Fruit fly (Drosophila melanogaster) whole organism: ENCODE data around the gene CG15865.

Source experiments
- CG8478 ChIP-seq: fragments of >200 bp; optimal IDR thresholded peaks from 2 replicates; lab custom pipeline; 2018; ENCODE audit warnings: inconsistent platforms
- Dll ChIP-seq: fragments of >200 bp; optimal IDR thresholded peaks from 2 replicates; lab custom pipeline; 2017
- EcR ChIP-seq, 2 experiments: fragments of >200 bp; optimal IDR thresholded peaks; 2 replicates each; lab custom pipeline; 2017; ENCODE audit warnings: missing biosample characterization in 2 of 2, missing genetic modification characterization in 2 of 2, missing genetic modification reagents in 2 of 2
- pan ChIP-seq: fragments of >200 bp; optimal IDR thresholded peaks from 2 replicates; lab custom pipeline; 2017
- psq ChIP-seq: fragments of >200 bp; optimal IDR thresholded peaks from 2 replicates; lab custom pipeline; 2017
- usp ChIP-seq: fragments of >200 bp; optimal IDR thresholded peaks from 2 replicates; lab custom pipeline; 2017; ENCODE audit warnings: missing biosample characterization, missing genetic modification characterization, mixed read lengths

CG15865 gene

DNA sequence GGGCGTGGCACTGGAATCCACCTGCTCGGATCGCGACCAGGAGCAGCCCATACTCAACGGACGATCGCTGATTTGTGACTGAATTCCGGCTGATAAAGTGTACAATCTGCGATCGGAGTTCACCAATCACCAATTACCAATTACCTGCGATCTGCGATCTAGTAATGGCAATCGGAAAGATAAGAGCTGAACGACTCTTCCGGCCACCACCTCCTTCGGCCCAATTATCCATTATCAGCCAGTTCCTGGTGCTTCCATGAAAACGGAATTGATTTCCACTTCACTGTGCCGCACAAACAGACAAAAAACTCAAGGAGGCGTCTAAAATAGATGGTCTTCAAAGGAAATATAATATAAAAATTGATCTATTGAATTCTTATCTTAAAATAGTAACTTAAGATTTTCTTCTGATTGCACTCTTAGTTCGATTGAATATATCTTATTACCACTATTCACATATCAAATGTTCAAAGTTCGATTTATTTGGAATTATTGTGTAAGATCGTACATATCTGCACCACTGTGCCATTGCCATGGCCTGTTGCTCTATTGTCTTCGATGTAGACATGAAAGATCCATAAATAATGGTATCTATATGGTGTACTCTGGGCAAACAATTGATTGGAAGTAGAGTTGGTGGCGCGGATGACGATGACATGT is at the start of gene CG15865:
CG15865 (minus strand) TSS at position 51 of the 660 bp plus-strand sequence.
- no peak for TF ChIP-seq Dll
- no peak for TF ChIP-seq psq (lab: Kevin White, UChicago)
- TF ChIP-seq EcR (GFP tag; optimal IDR thresholded peaks at IDR 0.05; lab: Kevin White, UChicago): no peak
- no peak for TF ChIP-seq usp (GFP tag; lab: Kevin White, UChicago)
- TF ChIP-seq pan: no peak
- no peak for TF ChIP-seq CG8478

- TF ChIP-seq pan: no peak
- no peak for TF ChIP-seq psq (lab: Kevin White, UChicago)
- no peak for TF ChIP-seq usp (GFP tag; lab: Kevin White, UChicago)
- no peak for TF ChIP-seq CG8478
- TF ChIP-seq EcR (GFP tag; optimal IDR thresholded peaks at IDR 0.05; lab: Kevin White, UChicago): no peak
- no peak for TF ChIP-seq Dll
Observed at dm6 chrX:16711003-16711402, 46.7 kb upstream of the CG15865 start, which contains the start of gene CG13008. Gene CG13008, plus strand, starts transcription at chrX:16711303.

DNA sequence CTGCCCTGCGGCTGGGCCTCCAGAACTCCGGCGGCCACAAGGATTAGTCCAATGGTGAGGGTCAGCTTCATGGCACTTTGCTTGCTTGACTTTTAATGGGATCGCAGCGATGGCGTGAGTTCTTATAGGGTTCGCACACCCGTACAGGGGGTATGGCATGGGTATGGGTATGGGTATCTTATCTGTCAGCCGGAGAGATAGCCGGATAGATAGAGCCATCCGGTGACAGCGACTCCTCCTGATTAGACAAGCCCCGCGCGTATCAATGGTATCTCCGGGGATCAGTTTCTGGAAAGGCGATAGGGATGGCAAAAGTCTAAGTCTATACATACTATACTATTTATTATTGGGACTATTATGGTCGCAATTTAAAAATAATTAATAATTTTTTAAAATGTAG is 42.5 kb upstream of the CG15865 start, which contains the start of gene CG9672:
CG9672 (minus strand) TSS at position 101 of the 400 bp plus-strand sequence.
- no peak for TF ChIP-seq pan
- TF ChIP-seq psq (lab: Kevin White, UChicago): no peak
- TF ChIP-seq CG8478: no peak
- TF ChIP-seq EcR (GFP tag; optimal IDR thresholded peaks at IDR 0.05; lab: Kevin White, UChicago): no peak
- TF ChIP-seq Dll: no peak
- TF ChIP-seq usp (GFP tag; lab: Kevin White, UChicago): no peak

DNA sequence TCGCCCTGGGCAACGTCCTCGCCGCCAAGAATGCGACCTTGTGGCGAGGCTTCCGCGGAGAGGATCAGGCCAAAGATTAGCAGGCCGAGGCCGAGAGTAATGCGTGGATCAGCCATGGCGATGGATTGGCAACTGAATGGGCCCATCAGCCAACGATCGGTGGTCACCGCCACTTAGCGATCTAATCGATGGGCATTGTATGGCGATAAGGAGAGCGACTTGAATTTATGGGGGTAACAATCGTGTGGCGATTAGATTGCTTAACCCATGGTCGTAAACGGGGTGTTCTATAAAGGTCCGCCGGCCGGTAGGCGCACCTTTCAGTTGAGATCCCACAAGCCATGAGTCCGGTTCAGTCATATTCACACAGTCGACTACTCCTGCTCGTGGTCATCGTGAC is 39.5 kb upstream of the CG15865 start, which contains the start of the genes CG9673 and CG4653:
CG9673 (minus strand) TSS at position 138 of the 400 bp plus-strand sequence.
CG4653 (plus strand) TSS at position 335 of the 400 bp plus-strand sequence.
- TF ChIP-seq Dll: no peak
- no peak for TF ChIP-seq EcR (GFP tag; optimal IDR thresholded peaks at IDR 0.05; lab: Kevin White, UChicago)
- TF ChIP-seq usp (GFP tag; lab: Kevin White, UChicago): no peak
- TF ChIP-seq CG8478: no peak
- TF ChIP-seq pan: no peak
- no peak for TF ChIP-seq psq (lab: Kevin White, UChicago)

DNA sequence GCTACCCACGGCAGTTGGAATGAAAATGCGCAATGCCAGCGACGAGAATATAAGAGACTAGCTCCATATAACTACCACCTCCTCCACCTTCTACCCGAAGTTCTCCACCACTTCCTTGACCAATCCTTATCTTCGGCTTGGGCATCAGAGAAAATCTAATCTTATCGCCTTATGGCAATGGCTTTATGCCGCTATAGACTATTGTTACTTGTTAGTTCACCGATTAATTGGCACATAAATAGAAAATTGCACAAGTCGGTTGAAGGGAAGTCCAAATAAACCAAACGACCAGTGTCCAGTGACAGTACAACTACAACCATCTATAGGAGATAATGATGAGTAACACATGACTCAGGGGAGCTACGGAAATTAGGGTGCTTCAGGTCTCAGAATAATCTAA is 37.7 kb upstream of the CG15865 start, which contains the start of gene sphe:
sphe (minus strand) TSS at position 32 of the 400 bp plus-strand sequence.
- TF ChIP-seq psq (lab: Kevin White, UChicago) (no peak), Dll (no peak), usp (GFP tag; lab: Kevin White, UChicago) (no peak), CG8478 (no peak), pan (no peak), EcR (GFP tag; optimal IDR thresholded peaks at IDR 0.05; lab: Kevin White, UChicago) (no peak)

DNA sequence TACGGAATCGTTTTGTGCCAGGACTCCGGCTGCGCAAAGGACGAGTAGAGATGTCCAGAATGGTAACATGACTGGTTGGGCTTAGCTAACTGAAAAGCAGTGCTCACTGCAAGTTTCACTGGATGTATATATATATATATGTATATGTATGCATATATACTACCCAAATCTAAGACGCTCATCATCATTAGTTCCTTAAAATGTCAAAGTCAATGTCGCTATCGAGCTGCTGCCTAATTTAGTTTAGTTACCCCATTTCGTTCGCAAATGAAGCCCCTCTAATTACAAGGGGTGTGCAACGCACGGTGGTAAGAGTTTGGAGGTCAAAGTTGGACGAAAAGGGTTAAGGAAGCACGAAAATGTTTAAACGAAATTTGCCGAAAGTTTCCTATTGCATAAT is 35.8 kb upstream of the CG15865 start, which contains the start of gene CG9676:
CG9676 (minus strand) TSS at position 101 of the 400 bp plus-strand sequence.
- TF ChIP-seq CG8478: no peak
- TF ChIP-seq usp (GFP tag; lab: Kevin White, UChicago): no peak

DNA sequence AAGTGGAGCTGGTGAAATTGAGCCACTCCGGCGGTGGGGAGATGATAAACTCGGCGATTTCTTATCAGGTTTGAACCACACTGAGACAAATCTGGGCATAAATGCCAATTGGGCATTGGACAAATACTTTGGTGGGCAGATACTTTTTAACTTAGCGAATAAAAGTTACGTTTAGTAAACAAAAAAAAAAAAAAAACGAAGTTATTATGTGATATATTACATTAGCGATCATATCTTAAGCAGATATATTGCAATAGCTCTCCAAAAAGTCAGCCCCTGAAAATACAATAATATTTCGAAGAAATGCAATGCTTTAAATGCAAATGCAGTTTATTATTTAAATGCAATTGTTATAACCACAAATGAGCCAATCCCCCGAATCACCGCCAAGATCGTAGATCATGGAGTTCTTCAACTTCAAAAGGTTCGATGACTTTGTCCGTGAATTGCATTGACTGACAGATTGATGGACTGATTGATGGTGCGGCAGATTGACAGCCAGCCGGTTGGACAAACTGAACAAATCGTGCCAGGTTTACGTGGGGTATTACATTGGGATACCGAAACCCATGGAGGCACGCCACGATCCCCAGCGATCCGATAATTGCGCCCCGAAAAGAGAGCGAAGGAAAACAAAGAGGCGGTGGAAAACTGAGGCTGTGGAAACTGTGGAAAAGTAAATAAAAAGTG is 33.8 kb upstream of the CG15865 start:
- no peak for TF ChIP-seq EcR (GFP tag; optimal IDR thresholded peaks at IDR 0.05; lab: Kevin White, UChicago)
- TF ChIP-seq usp (GFP tag; lab: Kevin White, UChicago): no peak
- no peak for TF ChIP-seq CG8478
- TF ChIP-seq Dll: no peak
- no peak for TF ChIP-seq psq (lab: Kevin White, UChicago)
- TF ChIP-seq pan: no peak

DNA sequence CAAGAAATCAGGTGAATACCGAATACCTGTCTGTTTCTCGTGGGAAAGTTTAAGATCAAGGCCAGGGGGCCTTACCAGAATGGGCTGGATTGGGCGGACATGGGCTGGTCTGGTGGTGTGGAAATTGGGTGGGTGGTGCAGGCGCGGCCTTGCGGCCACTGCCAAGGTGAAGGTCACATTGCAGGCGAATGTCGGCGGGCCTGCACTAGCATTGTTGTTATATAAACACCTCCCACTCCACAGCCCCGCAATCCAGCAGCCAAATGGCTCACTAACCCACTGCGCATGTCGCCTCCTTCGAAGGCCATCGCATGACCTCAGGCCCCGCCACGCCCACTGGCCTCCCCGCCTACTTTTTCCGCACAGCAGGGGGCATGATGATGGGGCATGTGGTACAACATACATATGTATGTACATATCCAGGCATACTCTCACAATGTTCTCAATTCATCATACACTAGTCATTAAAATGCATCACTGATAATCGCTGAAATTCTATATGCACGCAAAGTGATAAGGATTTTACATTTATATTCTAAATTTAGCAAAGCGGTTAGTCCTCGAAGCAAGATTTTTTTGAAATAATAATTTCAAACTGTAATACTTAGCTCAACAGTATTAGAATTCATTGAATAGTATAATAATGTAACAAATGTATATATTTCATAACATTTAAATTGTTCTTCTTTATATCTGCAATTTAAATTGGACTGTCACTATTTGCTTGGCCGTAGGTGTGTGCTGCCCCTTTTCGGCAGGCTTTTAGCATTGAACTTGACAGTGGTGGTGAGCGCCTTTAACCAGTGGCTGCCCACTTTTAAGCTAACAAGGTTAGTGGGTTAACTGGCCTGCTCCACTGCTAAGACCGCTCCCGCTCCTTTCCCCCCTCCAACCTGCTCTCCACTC is 32.6 kb upstream of the CG15865 start:
- TF ChIP-seq EcR (GFP tag; optimal IDR thresholded peaks at IDR 0.05; lab: Kevin White, UChicago) (no peak), CG8478 (no peak), usp (GFP tag; lab: Kevin White, UChicago) (no peak), psq (lab: Kevin White, UChicago) (no peak), pan (no peak), Dll (no peak)

DNA sequence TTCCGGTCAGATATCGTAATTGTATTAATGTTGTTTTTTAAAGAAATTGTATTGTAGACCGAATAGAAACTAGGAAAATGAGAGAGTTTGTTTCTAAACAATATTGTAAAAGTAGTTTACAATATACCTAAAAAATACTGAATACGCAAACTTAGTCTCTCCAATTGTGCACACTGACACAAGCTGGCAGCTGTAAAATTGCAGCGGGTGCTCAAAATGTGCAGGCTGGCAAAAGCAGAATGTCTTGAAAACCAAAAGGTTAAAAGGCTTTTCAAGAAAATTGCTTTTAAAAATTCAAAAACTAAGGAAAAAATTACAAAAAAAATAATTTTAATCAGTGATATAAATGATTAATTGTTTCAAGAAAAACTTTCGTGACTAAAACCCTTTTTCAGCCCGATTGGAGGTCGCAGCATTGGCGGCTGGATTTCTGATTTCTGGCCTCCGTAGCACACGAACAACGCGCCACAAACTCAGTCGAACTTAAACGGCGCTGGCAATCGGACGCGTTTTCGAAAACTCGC is 31.5 kb upstream of the CG15865 start, which contains the start of gene CG4678:
CG4678 (plus strand) TSS at position 474 of the 524 bp plus-strand sequence.
- TF ChIP-seq Dll (no peak), pan (no peak), usp (GFP tag; lab: Kevin White, UChicago) (no peak), CG8478 (no peak), psq (lab: Kevin White, UChicago) (no peak), EcR (GFP tag; optimal IDR thresholded peaks at IDR 0.05; lab: Kevin White, UChicago) (no peak)

DNA sequence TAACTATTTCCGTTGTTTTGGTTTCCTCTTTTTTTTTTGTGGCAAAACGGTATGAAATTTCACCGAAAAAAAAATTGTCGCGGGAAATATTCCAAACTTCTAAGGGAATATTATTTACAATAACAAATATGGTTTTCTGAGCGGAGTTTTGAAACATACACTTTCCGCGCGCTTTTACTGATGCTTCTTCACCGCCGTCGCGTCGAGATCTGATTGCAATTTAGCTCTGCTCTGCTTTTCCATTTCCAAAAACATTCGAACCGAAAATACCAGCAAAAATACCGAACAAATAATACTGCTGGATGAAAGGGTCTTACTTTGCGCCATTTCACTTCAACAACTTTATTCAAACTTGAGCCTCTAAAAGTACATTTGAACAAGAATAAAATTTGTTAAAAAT is 30.7 kb upstream of the CG15865 start, which contains the start of gene Septin4:
Septin4 (minus strand) TSS at position 215 of the 400 bp plus-strand sequence.
- TF ChIP-seq pan (no peak), CG8478 (no peak), EcR (GFP tag; optimal IDR thresholded peaks at IDR 0.05; lab: Kevin White, UChicago) (no peak), usp (GFP tag; lab: Kevin White, UChicago) (no peak), Dll (no peak), psq (lab: Kevin White, UChicago) (no peak)

- TF ChIP-seq pan: no peak
- no peak for TF ChIP-seq Dll
- TF ChIP-seq CG8478: no peak
- no peak for TF ChIP-seq EcR (GFP tag; optimal IDR thresholded peaks at IDR 0.05; lab: Kevin White, UChicago)
- no peak for TF ChIP-seq psq (lab: Kevin White, UChicago)
Observed at dm6 chrX:16694477-16694876, 30.2 kb upstream of the CG15865 start.
